Worm (Caenorhabditis elegans) whole organism, late embryonic: ENCODE results near the gene F02E11.3.

Source experiments
- C08G9.2 ChIP-seq: sonication (generic microtip); optimal IDR thresholded peaks from 2 replicates; lab custom pipeline; 2016; ENCODE audit warnings: mild to moderate bottlenecking, missing genetic modification characterization, moderate library complexity, missing compliant biosample characterization
- C38D4.7 ChIP-seq: fragments of 200-800 bp; sonication (Bioruptor generic); optimal IDR thresholded peaks from 2 replicates; lab custom pipeline; 2018; ENCODE audit warnings: mild to moderate bottlenecking, missing genetic modification characterization, moderate library complexity, missing compliant biosample characterization
- K02D7.2 ChIP-seq: sonication (generic microtip); optimal IDR thresholded peaks from 2 replicates; lab custom pipeline; 2017; ENCODE audit warnings: mild to moderate bottlenecking, missing genetic modification characterization, missing compliant biosample characterization
- K09A11.1 ChIP-seq: sonication (generic microtip); optimal IDR thresholded peaks from 2 replicates; lab custom pipeline; 2017; ENCODE audit warnings: antibody characterized with exemption, mild to moderate bottlenecking, missing genetic modification characterization, missing compliant biosample characterization; ENCODE audit not compliant: insufficient read depth
- Y22D7AL.16 ChIP-seq: sonication (generic microtip); optimal IDR thresholded peaks from 2 replicates; lab custom pipeline; 2016; ENCODE audit warnings: missing genetic modification characterization, missing compliant biosample characterization
- ama-1 ChIP-seq: fragments of 150-350 bp; optimal IDR thresholded peaks from 2 replicates; lab custom pipeline; 2014
- ceh-14 ChIP-seq: sonication (generic microtip); optimal IDR thresholded peaks from 2 replicates; lab custom pipeline; 2016; ENCODE audit warnings: missing genotype, missing genetic modification characterization, missing compliant biosample characterization
- ceh-18 ChIP-seq: sonication (generic microtip); optimal IDR thresholded peaks from 2 replicates; lab custom pipeline; 2016; ENCODE audit warnings: missing genetic modification characterization, missing compliant biosample characterization
- ceh-19 ChIP-seq: fragments of 200-800 bp; sonication (Bioruptor generic); optimal IDR thresholded peaks from 2 replicates; lab custom pipeline; 2018; ENCODE audit warnings: mild to moderate bottlenecking, missing genetic modification characterization, missing compliant biosample characterization
- ceh-2 ChIP-seq: sonication (generic microtip); optimal IDR thresholded peaks from 2 replicates; lab custom pipeline; 2016; ENCODE audit warnings: missing genotype, missing genetic modification characterization, missing compliant biosample characterization
- ceh-22 ChIP-seq: sonication (generic microtip); optimal IDR thresholded peaks from 2 replicates; lab custom pipeline; 2017; ENCODE audit warnings: missing biosample characterization, missing genetic modification characterization
- ceh-24 ChIP-seq: sonication (generic microtip); optimal IDR thresholded peaks from 2 replicates; lab custom pipeline; 2016; ENCODE audit warnings: mild to moderate bottlenecking, missing genetic modification characterization, missing compliant biosample characterization
- ceh-30 ChIP-seq: fragments of 150-350 bp; optimal IDR thresholded peaks from 2 replicates; lab custom pipeline; 2014; ENCODE audit warnings: missing biosample characterization, missing genetic modification characterization
- ceh-31 ChIP-seq: sonication (generic microtip); optimal IDR thresholded peaks from 2 replicates; lab custom pipeline; 2016; ENCODE audit warnings: missing genetic modification characterization, missing compliant biosample characterization
- ceh-34 ChIP-seq: sonication (generic microtip); optimal IDR thresholded peaks from 2 replicates; lab custom pipeline; 2016; ENCODE audit warnings: mild to moderate bottlenecking, missing genetic modification characterization, missing compliant biosample characterization
- ceh-48 ChIP-seq: sonication (generic microtip); optimal IDR thresholded peaks from 2 replicates; lab custom pipeline; 2016; ENCODE audit warnings: missing genetic modification characterization, inconsistent platforms, missing compliant biosample characterization
- ceh-9 ChIP-seq: sonication (generic microtip); optimal IDR thresholded peaks from 2 replicates; lab custom pipeline; 2016; ENCODE audit warnings: mild to moderate bottlenecking, missing genetic modification characterization, inconsistent platforms, missing compliant biosample characterization
- che-1 ChIP-seq: sonication (generic microtip); optimal IDR thresholded peaks from 2 replicates; lab custom pipeline; 2016; ENCODE audit warnings: mild to moderate bottlenecking, missing genetic modification characterization, missing compliant biosample characterization
- elt-2 ChIP-seq: sonication (generic microtip); optimal IDR thresholded peaks from 2 replicates; lab custom pipeline; 2016; ENCODE audit warnings: missing genetic modification reagents, missing genetic modification characterization, missing compliant biosample characterization
- elt-4 ChIP-seq: sonication (generic microtip); optimal IDR thresholded peaks from 2 replicates; lab custom pipeline; 2016; ENCODE audit warnings: missing genetic modification characterization, missing compliant biosample characterization
- fkh-10 ChIP-seq: fragments of 150-350 bp; optimal IDR thresholded peaks from 2 replicates; lab custom pipeline; 2014; ENCODE audit warnings: missing biosample characterization, missing genetic modification reagents, missing genetic modification characterization
- gmeb-2 ChIP-seq: sonication (generic microtip); optimal IDR thresholded peaks from 2 replicates; lab custom pipeline; 2016; ENCODE audit warnings: missing genetic modification characterization, inconsistent platforms, missing compliant biosample characterization
- hlh-15 ChIP-seq: sonication (generic microtip); optimal IDR thresholded peaks from 2 replicates; lab custom pipeline; 2016; ENCODE audit warnings: missing genetic modification characterization, missing compliant biosample characterization
- lim-6 ChIP-seq: sonication (generic microtip); optimal IDR thresholded peaks from 2 replicates; lab custom pipeline; 2016; ENCODE audit warnings: missing genetic modification characterization, missing compliant biosample characterization
- lin-11 ChIP-seq: fragments of 200-800 bp; sonication (Bioruptor generic); optimal IDR thresholded peaks from 2 replicates; lab custom pipeline; 2018; ENCODE audit warnings: mild to moderate bottlenecking, missing genetic modification characterization, missing compliant biosample characterization
- madf-2 ChIP-seq: sonication (generic microtip); optimal IDR thresholded peaks from 2 replicates; lab custom pipeline; 2017; ENCODE audit warnings: missing genetic modification characterization, missing compliant biosample characterization
- mec-3 ChIP-seq: sonication (generic microtip); optimal IDR thresholded peaks from 2 replicates; lab custom pipeline; 2016; ENCODE audit warnings: borderline replicate concordance, missing genetic modification characterization, missing compliant biosample characterization
- nfya-1 ChIP-seq: sonication (generic microtip); optimal IDR thresholded peaks from 2 replicates; lab custom pipeline; 2017; ENCODE audit warnings: missing genetic modification characterization, mild to moderate bottlenecking, missing compliant biosample characterization, antibody characterized with exemption, moderate library complexity
- nhr-11 ChIP-seq: fragments of 150-350 bp; optimal IDR thresholded peaks from 2 replicates; lab custom pipeline; 2014; ENCODE audit warnings: missing biosample characterization, missing genetic modification characterization
- nhr-232 ChIP-seq: sonication (generic microtip); optimal IDR thresholded peaks from 2 replicates; lab custom pipeline; 2016; ENCODE audit warnings: missing genetic modification characterization, missing compliant biosample characterization
- npax-4 ChIP-seq: sonication (generic microtip); optimal IDR thresholded peaks from 2 replicates; lab custom pipeline; 2016; ENCODE audit warnings: missing genetic modification characterization, missing compliant biosample characterization
- pat-9 ChIP-seq: fragments of 200-800 bp; sonication (Bioruptor generic); optimal IDR thresholded peaks from 2 replicates; lab custom pipeline; 2018; ENCODE audit warnings: mild to moderate bottlenecking, missing genetic modification characterization, moderate library complexity, missing compliant biosample characterization
- pha-2 ChIP-seq: sonication (generic microtip); optimal IDR thresholded peaks from 2 replicates; lab custom pipeline; 2017; ENCODE audit warnings: mild to moderate bottlenecking, missing genetic modification characterization, missing compliant biosample characterization
- rnt-1 ChIP-seq: sonication (generic microtip); optimal IDR thresholded peaks from 2 replicates; lab custom pipeline; 2016; ENCODE audit warnings: missing genetic modification characterization, missing compliant biosample characterization
- syd-9 ChIP-seq: sonication (generic microtip); optimal IDR thresholded peaks from 2 replicates; lab custom pipeline; 2016; ENCODE audit warnings: mild to moderate bottlenecking, missing genetic modification characterization, moderate library complexity, missing compliant biosample characterization
- tbx-2 ChIP-seq: sonication (generic microtip); optimal IDR thresholded peaks from 2 replicates; lab custom pipeline; 2016; ENCODE audit warnings: missing genetic modification characterization, missing compliant biosample characterization
- ttx-3 ChIP-seq: sonication (generic microtip); optimal IDR thresholded peaks from 2 replicates; lab custom pipeline; 2016; ENCODE audit warnings: missing genetic modification reagents, missing genetic modification characterization, missing compliant biosample characterization
- unc-3 ChIP-seq, 2 experiments: fragments of 200-800 bp in 1 of 2; sonication (Bioruptor generic) in 1 of 2; sonication (generic microtip) in 1 of 2; conservative IDR thresholded peaks in 1 of 2; optimal IDR thresholded peaks in 1 of 2; 2 replicates each; pipeline versions ENCODE4 v1.3.6 to Lab custom; 2016 to 2022; ENCODE audit warnings: missing compliant biosample characterization in 2 of 2, missing genetic modification characterization in 2 of 2, missing genetic modification reagents in 1 of 2
- unc-42 ChIP-seq: sonication (generic microtip); optimal IDR thresholded peaks from 2 replicates; lab custom pipeline; 2016; ENCODE audit warnings: missing genotype, missing genetic modification characterization, missing compliant biosample characterization
- unc-55 ChIP-seq: sonication (generic microtip); optimal IDR thresholded peaks from 2 replicates; lab custom pipeline; 2017; ENCODE audit warnings: missing biosample characterization, missing genetic modification reagents, missing genetic modification characterization

F02E11.3 gene

DNA sequence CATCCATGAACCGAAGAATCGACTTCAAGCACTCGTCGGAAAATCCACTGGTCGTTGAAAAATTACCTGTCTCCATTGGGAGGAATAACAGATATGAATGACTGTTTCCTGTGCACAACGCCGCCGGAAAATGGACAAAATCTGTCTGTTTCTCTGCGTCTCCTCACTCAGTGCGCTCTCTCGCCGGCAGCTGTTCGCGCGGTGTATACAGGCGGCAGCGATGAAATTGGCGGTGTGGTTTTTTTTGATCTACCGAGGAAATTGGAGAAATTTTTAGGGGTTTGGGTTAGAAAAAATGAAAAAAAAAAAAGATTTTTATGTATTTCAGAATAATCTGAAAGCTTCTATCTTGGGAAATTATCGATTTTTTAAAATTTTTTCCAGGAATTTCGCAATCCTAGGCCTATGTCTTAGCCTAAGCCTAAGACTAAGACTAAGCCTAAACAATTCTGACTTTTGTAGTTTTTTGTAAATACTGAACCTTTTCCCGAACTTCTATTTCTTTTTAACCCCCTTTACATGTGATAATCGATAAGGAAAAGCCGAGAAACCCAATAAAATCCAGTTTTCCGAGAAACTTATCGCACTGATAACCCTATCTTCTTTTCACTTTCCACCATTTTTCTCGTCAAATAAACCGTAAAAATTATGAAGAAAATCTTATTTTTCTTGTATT is 26.6 kb downstream of the F02E11.3 start, which contains the start of the genes fbxc-50 and C17F4.2:
Gene fbxc-50, minus strand, starts transcription at position 81 of the 676 bp plus-strand sequence.
Gene C17F4.2, plus strand, starts transcription at position 626 of the 676 bp plus-strand sequence.
- TF ChIP-seq Y22D7AL.16 (tag; lab: Kevin White, UChicago) (no peak), mec-3 (no peak), ceh-14 (tag; lab: Kevin White, UChicago) (no peak), ceh-2 (no peak), madf-2 (tag; lab: Kevin White, UChicago) (no peak), ttx-3 (no peak), K02D7.2 (tag; lab: Kevin White, UChicago) (no peak), elt-4 (tag; lab: Kevin White, UChicago) (no peak), nfya-1 (no peak), ceh-48 (tag; lab: Kevin White, UChicago) (no peak), ceh-22 (no peak), unc-55 (GFP tag; lab: Kevin White, UChicago) (no peak), rnt-1 (tag; lab: Kevin White, UChicago) (no peak), syd-9 (tag; lab: Kevin White, UChicago) (no peak), gmeb-2 (tag; lab: Kevin White, UChicago) (no peak), fkh-10 (GFP tag; lab: Kevin White, UChicago) (no peak)

- TF ChIP-seq ceh-9 (tag; lab: Kevin White, UChicago) (no peak), lin-11 (tag; lab: Kevin White, UChicago) (no peak), ceh-30 (tag; lab: Kevin White, UChicago) (no peak), pat-9 (tag; lab: Kevin White, UChicago) (no peak), pha-2 (no peak), ceh-18 (tag; lab: Kevin White, UChicago) (no peak), ama-1 (no peak), ceh-19 (GFP tag; lab: Kevin White, UChicago) (no peak), che-1 (tag; lab: Kevin White, UChicago) (no peak), tbx-2 (tag; lab: Kevin White, UChicago) (no peak), K09A11.1 (tag; lab: Kevin White, UChicago) (no peak), npax-4 (tag; lab: Kevin White, UChicago) (no peak), ceh-2 (no peak), elt-2 (no peak), unc-3 (GFP tag; conservative IDR thresholded peaks at IDR 0.05; lab: Robert Waterston, UW) (no peak), unc-3 (tag; optimal IDR thresholded peaks at IDR 0.05; lab: Kevin White, UChicago) (no peak), ceh-14 (tag; lab: Kevin White, UChicago) (no peak), ceh-34 (tag; lab: Kevin White, UChicago) (no peak)
These were observed 27.3 kb downstream of the F02E11.3 start for ce11 chrII:3247556-3247955.

DNA sequence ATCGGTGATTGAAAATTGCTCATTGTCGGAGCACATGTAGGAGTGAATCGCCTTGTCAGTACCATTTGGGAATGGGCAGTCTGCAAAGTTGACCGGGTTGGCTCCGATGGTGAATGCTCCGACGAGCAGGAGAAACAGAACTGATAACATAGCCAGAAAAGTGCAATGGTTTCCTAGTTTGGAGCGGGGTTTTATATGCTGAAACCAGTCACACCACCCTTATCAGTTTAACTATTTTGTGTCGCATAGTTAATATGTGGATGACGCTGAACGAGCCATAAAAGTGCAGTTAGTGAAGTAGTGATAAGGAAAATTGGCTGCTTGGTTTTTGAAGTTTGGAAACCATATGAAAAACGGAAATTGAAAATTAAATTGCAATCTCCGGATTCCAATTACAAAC is 29.0 kb downstream of the F02E11.3 start, which contains the start of gene C17F4.7:
Gene C17F4.7, minus strand, starts transcription at position 180 of the 400 bp plus-strand sequence.
- TF ChIP-seq gmeb-2 (tag; lab: Kevin White, UChicago) (no peak), hlh-15 (tag; lab: Kevin White, UChicago) (no peak), unc-42 (no peak), lim-6 (tag; lab: Kevin White, UChicago) (no peak), ceh-24 (no peak), K09A11.1 (tag; lab: Kevin White, UChicago) (no peak), tbx-2 (tag; lab: Kevin White, UChicago) (no peak), nhr-232 (tag; lab: Kevin White, UChicago) (no peak)

- TF ChIP-seq nhr-11 (tag; lab: Kevin White, UChicago) (no peak), ceh-14 (tag; lab: Kevin White, UChicago) (no peak), elt-2 (no peak), ceh-31 (tag; lab: Kevin White, UChicago) (no peak), C38D4.7 (no peak), elt-4 (tag; lab: Kevin White, UChicago) (no peak), C08G9.2 (no peak), fkh-10 (GFP tag; lab: Kevin White, UChicago) (no peak)
- TF ChIP-seq, all 69 proteins: peak for 0
These were observed 30.1 kb downstream of the F02E11.3 start for ce11 chrII:3244758-3245157.
